Fruit fly (Drosophila melanogaster) whole organism, prepupa: ENCODE results near the gene CG2224.

ENCODE experiments used
- Blimp-1 ChIP-seq: fragments of 200-800 bp; sonication (Bioruptor generic); optimal IDR thresholded peaks from 3 replicates; lab custom pipeline; 2017; ENCODE audit warnings: missing biosample characterization, missing genetic modification characterization, mild to moderate bottlenecking, moderate library complexity, missing genetic modification reagents
- CG11294 ChIP-seq: fragments of 200-800 bp; sonication (Bioruptor generic); IDR thresholded peaks from 2 replicates; pipeline ENCODE4 v1.3.6; 2022; ENCODE audit warnings: missing biosample characterization, missing genetic modification characterization
- CG11762 ChIP-seq: fragments of 200-800 bp; sonication (Bioruptor generic); optimal IDR thresholded peaks from 3 replicates; lab custom pipeline; 2016; ENCODE audit warnings: missing biosample characterization, missing genetic modification characterization; ENCODE audit not compliant: insufficient read depth
- CG11902 ChIP-seq: fragments of 200-800 bp; sonication (Bioruptor generic); optimal IDR thresholded peaks from 3 replicates; lab custom pipeline; 2016; ENCODE audit warnings: missing biosample characterization, missing genetic modification characterization
- CG15336 ChIP-seq: fragments of 200-800 bp; sonication (Bioruptor generic); IDR thresholded peaks from 2 replicates; pipeline ENCODE4 v1.3.6; 2022; ENCODE audit warnings: missing biosample characterization, missing genetic modification characterization
- CG1621 ChIP-seq: fragments of 200-800 bp; sonication (Bioruptor generic); optimal IDR thresholded peaks from 3 replicates; lab custom pipeline; 2018; ENCODE audit warnings: missing biosample characterization, mild to moderate bottlenecking, missing genetic modification characterization
- CG31627 ChIP-seq: fragments of 200-800 bp; sonication (Bioruptor generic); optimal IDR thresholded peaks from 3 replicates; lab custom pipeline; 2016; ENCODE audit warnings: missing biosample characterization, missing genetic modification characterization
- CG32006 ChIP-seq: fragments of 200-800 bp; sonication (Bioruptor generic); optimal IDR thresholded peaks from 3 replicates; lab custom pipeline; 2017; ENCODE audit warnings: missing biosample characterization, mild to moderate bottlenecking, missing genetic modification characterization
- CG34406 ChIP-seq: fragments of 200-800 bp; sonication (Bioruptor generic); optimal IDR thresholded peaks from 3 replicates; lab custom pipeline; 2016; ENCODE audit warnings: missing biosample characterization, missing genetic modification characterization
- CG6163 ChIP-seq: fragments of 200-800 bp; sonication (Bioruptor generic); IDR thresholded peaks from 3 replicates; pipeline ENCODE4 v1.3.6; 2022; ENCODE audit warnings: missing biosample characterization, missing genetic modification characterization
- CG6276 ChIP-seq: fragments of 200-800 bp; sonication (Bioruptor generic); optimal IDR thresholded peaks from 2 replicates; lab custom pipeline; 2017; ENCODE audit warnings: missing biosample characterization, mild to moderate bottlenecking, missing genetic modification characterization
- CG6792 ChIP-seq: fragments of 200-800 bp; sonication (Bioruptor generic); optimal IDR thresholded peaks from 3 replicates; lab custom pipeline; 2016; ENCODE audit warnings: missing biosample characterization, missing genetic modification characterization
- CG6808 ChIP-seq: fragments of 200-800 bp; sonication (Bioruptor generic); optimal IDR thresholded peaks from 3 replicates; lab custom pipeline; 2017; ENCODE audit warnings: missing biosample characterization, missing genetic modification characterization, mild to moderate bottlenecking, moderate library complexity, missing genetic modification reagents
- CG6854 ChIP-seq: fragments of 200-800 bp; sonication (Bioruptor generic); optimal IDR thresholded peaks from 2 replicates; lab custom pipeline; 2017; ENCODE audit warnings: missing biosample characterization, mild to moderate bottlenecking, missing genetic modification characterization
- CG8319 ChIP-seq: fragments of 200-800 bp; sonication (Bioruptor generic); optimal IDR thresholded peaks from 3 replicates; lab custom pipeline; 2016; ENCODE audit warnings: missing biosample characterization, missing genetic modification characterization
- CG8632 ChIP-seq: fragments of 200-800 bp; sonication (Bioruptor generic); optimal IDR thresholded peaks from 3 replicates; lab custom pipeline; 2016; ENCODE audit warnings: missing biosample characterization, missing genetic modification characterization
- CG9139 ChIP-seq: fragments of 200-800 bp; sonication (Bioruptor generic); optimal IDR thresholded peaks from 3 replicates; lab custom pipeline; 2017; ENCODE audit warnings: missing biosample characterization, mild to moderate bottlenecking, missing genetic modification characterization
- Eip78C ChIP-seq: fragments of 200-800 bp; sonication (Bioruptor generic); peaks from one replicate; lab custom pipeline; 2016; ENCODE audit warnings: missing biosample characterization, missing genetic modification characterization
- Ets96B ChIP-seq: fragments of 200-800 bp; optimal IDR thresholded peaks from 2 replicates; lab custom pipeline; 2019; ENCODE audit warnings: missing biosample characterization, mild to moderate bottlenecking, missing genetic modification characterization, moderate library complexity
- Hr38 ChIP-seq: sonication (Bioruptor generic); optimal IDR thresholded peaks from 2 replicates; lab custom pipeline; 2016; ENCODE audit warnings: missing biosample characterization, missing genetic modification characterization
- Hr39 ChIP-seq: fragments of 200-800 bp; sonication (Bioruptor generic); optimal IDR thresholded peaks from 2 replicates; lab custom pipeline; 2016; ENCODE audit warnings: missing biosample characterization, missing genetic modification characterization
- Lpt ChIP-seq: fragments of 200-800 bp; sonication (Bioruptor generic); optimal IDR thresholded peaks from 3 replicates; lab custom pipeline; 2016; ENCODE audit warnings: missing biosample characterization, missing genetic modification characterization
- OdsH ChIP-seq: fragments of 200-800 bp; sonication (Bioruptor generic); optimal IDR thresholded peaks from 3 replicates; lab custom pipeline; 2016; ENCODE audit warnings: missing biosample characterization, missing genetic modification characterization
- Smox ChIP-seq: fragments of 200-800 bp; sonication (Bioruptor generic); optimal IDR thresholded peaks from 3 replicates; lab custom pipeline; 2016; ENCODE audit warnings: missing biosample characterization, missing genetic modification characterization
- Sox102F ChIP-seq: fragments of 200-800 bp; sonication (Bioruptor generic); optimal IDR thresholded peaks from 2 replicates; lab custom pipeline; 2016; ENCODE audit warnings: missing biosample characterization, mild to moderate bottlenecking, missing genetic modification characterization
- Sox14 ChIP-seq: fragments of 200-800 bp; sonication (Bioruptor generic); optimal IDR thresholded peaks from 3 replicates; lab custom pipeline; 2016; ENCODE audit warnings: missing biosample characterization, missing genetic modification characterization
- achi ChIP-seq: fragments of 200-800 bp; sonication (Bioruptor generic); optimal IDR thresholded peaks from 3 replicates; lab custom pipeline; 2016; ENCODE audit warnings: missing biosample characterization, missing genetic modification characterization
- dsx ChIP-seq: fragments of 200-800 bp; optimal IDR thresholded peaks from 3 replicates; lab custom pipeline; 2019; ENCODE audit warnings: missing biosample characterization, mild to moderate bottlenecking, missing genetic modification characterization, moderate library complexity; ENCODE audit not compliant: poor library complexity, severe bottlenecking
- eg ChIP-seq: fragments of 200-800 bp; sonication (Bioruptor generic); IDR thresholded peaks from 3 replicates; pipeline ENCODE4 v1.3.6; 2022; ENCODE audit warnings: missing biosample characterization, missing genetic modification characterization
- esn ChIP-seq: fragments of 200-800 bp; sonication (Bioruptor generic); optimal IDR thresholded peaks from 2 replicates; lab custom pipeline; 2016; ENCODE audit warnings: missing biosample characterization, mild to moderate bottlenecking, missing genetic modification characterization, moderate library complexity
- fd59A ChIP-seq: fragments of 200-800 bp; sonication (Bioruptor generic); optimal IDR thresholded peaks from 2 replicates; lab custom pipeline; 2017; ENCODE audit warnings: missing biosample characterization, mild to moderate bottlenecking, missing genetic modification characterization, missing genetic modification reagents
- fd85E ChIP-seq: fragments of 200-800 bp; sonication (Bioruptor generic); optimal IDR thresholded peaks from 3 replicates; lab custom pipeline; 2016; ENCODE audit warnings: missing biosample characterization, missing genetic modification characterization
- pdm3 ChIP-seq: fragments of 200-800 bp; sonication (Bioruptor generic); optimal IDR thresholded peaks from 3 replicates; lab custom pipeline; 2016; ENCODE audit warnings: missing biosample characterization, missing genetic modification characterization
- salr ChIP-seq, 2 experiments: fragments of 200-800 bp; sonication (Bioruptor generic); optimal IDR thresholded peaks; 3 replicates each; lab custom pipeline; 2016 to 2018; ENCODE audit warnings: missing biosample characterization in 2 of 2, missing genetic modification characterization in 2 of 2, mild to moderate bottlenecking in 1 of 2
- spab ChIP-seq: fragments of 200-800 bp; sonication (Bioruptor generic); optimal IDR thresholded peaks from 2 replicates; lab custom pipeline; 2017; ENCODE audit warnings: missing biosample characterization, mild to moderate bottlenecking, missing genetic modification characterization, missing genetic modification reagents
- svp ChIP-seq: fragments of 200-800 bp; sonication (Bioruptor generic); peaks from one replicate; lab custom pipeline; 2016; ENCODE audit warnings: missing biosample characterization, missing genetic modification characterization
- topi ChIP-seq: fragments of 200-800 bp; sonication (Bioruptor generic); optimal IDR thresholded peaks from 3 replicates; lab custom pipeline; 2016; ENCODE audit warnings: missing biosample characterization, missing genetic modification characterization
- vri ChIP-seq: fragments of 200-800 bp; sonication (Bioruptor generic); optimal IDR thresholded peaks from 3 replicates; lab custom pipeline; 2016; ENCODE audit warnings: missing biosample characterization, mild to moderate bottlenecking, missing genetic modification characterization

The CG2224 gene

DNA sequence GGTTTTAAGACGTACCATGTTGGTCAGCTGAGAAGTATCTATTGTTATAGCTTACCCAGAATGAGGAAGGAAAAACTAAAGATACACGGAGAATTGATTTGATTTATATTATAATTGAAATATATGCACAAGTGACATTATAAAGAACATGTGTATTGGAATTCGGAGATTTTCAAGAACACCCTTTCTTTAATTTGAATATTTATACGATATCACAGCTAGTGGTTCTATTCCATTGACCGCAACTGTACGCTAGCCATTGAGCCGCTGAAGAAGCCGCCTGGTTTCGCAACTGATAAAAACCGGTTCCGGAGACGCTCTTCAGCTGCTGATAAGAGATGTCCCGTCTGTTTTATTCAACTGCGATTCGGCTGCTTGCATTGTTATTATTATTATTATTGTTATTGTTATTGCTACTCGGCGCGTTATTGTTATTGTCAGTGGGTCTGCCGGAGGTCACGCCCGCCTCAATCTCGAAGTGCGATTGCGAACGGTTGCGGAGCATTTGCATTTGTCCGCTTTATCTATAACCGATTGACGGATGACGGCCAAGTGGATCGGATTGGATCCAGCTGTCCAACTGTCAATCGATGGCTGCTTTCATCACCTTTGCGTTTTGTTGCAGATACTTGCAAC, 2.6 kb upstream of the CG2224 start (continued):
- peak; percentile 45 for TF ChIP-seq Lpt
- peak; percentile 51 for TF ChIP-seq CG6792 (GFP tag; lab: Kevin White, UChicago)
- TF ChIP-seq Ets96B (tag; lab: Kevin White, UChicago), result peak; percentile 53
- TF ChIP-seq Sox102F (GFP tag; lab: Kevin White, UChicago), result peak; percentile 45
- peak; percentile 64 for TF ChIP-seq CG8632
- peak; percentile 24 for TF ChIP-seq CG11902
- TF ChIP-seq fd85E, result peak; percentile 26
- TF ChIP-seq achi, result peak; percentile 62
- TF ChIP-seq CG34406, result peak; percentile 57
- TF ChIP-seq Smox (GFP tag; lab: Kevin White, UChicago), result no peak
- peak; percentile 48 for TF ChIP-seq Sox14 (GFP tag; lab: Kevin White, UChicago)
- TF ChIP-seq spab (GFP tag; lab: Kevin White, UChicago), result peak; percentile 43
- peak; percentile 59 for TF ChIP-seq esn
- TF ChIP-seq fd59A (GFP tag; lab: Kevin White, UChicago), result peak; percentile 16
- peak; percentile 43 for TF ChIP-seq CG11762 (GFP tag; lab: Kevin White, UChicago)
- TF ChIP-seq topi (GFP tag; lab: Kevin White, UChicago), result peak; percentile 55
- TF ChIP-seq CG11294, result no peak
- TF ChIP-seq CG6808 (GFP tag; lab: Kevin White, UChicago), result peak; percentile 65
- TF ChIP-seq CG32006 (GFP tag; lab: Kevin White, UChicago), result peak; percentile 71
- TF ChIP-seq svp (GFP tag; lab: Kevin White, UChicago), result peak; percentile 98
- peak; percentile 61 for TF ChIP-seq OdsH (GFP tag; lab: Kevin White, UChicago)
- TF ChIP-seq CG1621 (tag; lab: Kevin White, UChicago), result peak; percentile 46
- peak; percentile 7 for TF ChIP-seq vri (GFP tag; lab: Kevin White, UChicago)
- peak; percentile 58 for TF ChIP-seq pdm3
- peak in 1 of 2 experiments; percentile 29 for TF ChIP-seq salr (GFP tag; optimal IDR thresholded peaks at IDR 0.05; lab: Kevin White, UChicago)

DNA sequence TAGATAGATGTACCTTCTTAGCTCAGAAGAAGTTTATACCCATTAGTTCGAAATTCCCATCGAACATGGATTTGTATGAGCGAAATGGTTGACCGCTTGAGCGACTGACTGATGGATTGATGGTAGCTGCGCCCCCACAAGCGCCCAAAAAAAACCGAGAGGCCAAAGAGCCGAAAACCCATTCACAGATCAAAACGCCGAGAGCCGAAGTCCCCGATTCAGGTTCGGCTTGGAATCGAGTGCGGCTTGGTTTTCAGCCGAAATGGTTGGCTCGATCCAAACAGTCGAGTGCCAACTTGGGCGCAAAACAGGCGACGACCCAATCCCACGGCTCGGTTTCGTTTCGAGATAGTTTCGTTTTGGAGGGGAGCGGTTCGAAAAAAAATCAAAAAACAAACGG, 1.1 kb upstream of the CG2224 start:
- TF ChIP-seq CG31627, result no peak
- no peak for TF ChIP-seq Hr38 (GFP tag; lab: Kevin White, UChicago)
- no peak for TF ChIP-seq CG6276 (GFP tag; lab: Kevin White, UChicago)
- TF ChIP-seq Hr39 (GFP tag; lab: Kevin White, UChicago), result no peak
- TF ChIP-seq CG11294, result no peak
- TF ChIP-seq CG6163 (GFP tag; lab: Robert Waterston, UW), result peak; percentile 41; the same call in 1 of the 3 replicates
- peak; percentile 50 for TF ChIP-seq svp (GFP tag; lab: Kevin White, UChicago)
- peak; percentile 26 for TF ChIP-seq Eip78C (GFP tag; lab: Kevin White, UChicago)
- TF ChIP-seq dsx (GFP tag; lab: Kevin White, UChicago), result no peak
- peak; percentile 18; the same call in 1 of the 2 replicates for TF ChIP-seq CG15336 (GFP tag; lab: Robert Waterston, UW)
- TF ChIP-seq eg (GFP tag; lab: Robert Waterston, UW), result peak; percentile 10; the same call in 1 of the 3 replicates
- peak; percentile 21 for TF ChIP-seq CG6854 (GFP tag; lab: Kevin White, UChicago)
- TF ChIP-seq CG6808 (GFP tag; lab: Kevin White, UChicago), result no peak

DNA sequence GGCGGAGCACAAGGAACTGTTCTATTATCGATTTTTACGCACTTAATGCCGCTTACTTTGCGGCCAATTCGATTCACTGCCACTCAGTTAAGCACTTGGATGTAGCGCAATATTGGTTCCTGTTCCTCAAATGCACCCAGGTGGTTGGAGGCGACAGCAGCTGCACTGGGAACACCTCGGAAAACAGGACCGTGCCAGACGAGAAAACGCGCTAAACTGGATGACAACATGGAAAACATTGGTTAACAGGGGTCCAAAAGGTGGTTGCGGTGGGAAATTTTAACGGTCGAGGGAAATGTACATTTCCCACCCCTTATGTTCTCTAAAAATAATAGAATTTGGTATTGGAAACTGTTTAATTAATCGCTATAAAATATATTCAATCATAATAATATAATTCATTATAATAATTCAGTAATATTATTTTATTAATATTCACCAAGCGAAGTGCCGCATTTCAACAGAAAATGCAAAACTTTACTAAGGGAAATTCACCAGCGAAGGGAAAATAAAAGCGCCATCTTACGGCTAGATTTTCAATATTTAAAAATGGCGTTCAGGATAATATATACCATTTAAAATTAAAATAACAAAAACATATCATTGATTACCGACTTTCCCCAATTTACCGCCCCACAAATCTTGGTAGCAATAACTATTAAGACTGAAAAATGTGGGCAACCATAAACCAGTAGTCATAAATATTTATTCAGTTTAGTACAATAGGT, 3.1 kb downstream of the CG2224 start, which contains the start of gene aralar1:
aralar1 (minus strand) TSS at position 51 of the 728 bp plus-strand sequence.
- no peak for TF ChIP-seq CG8319 (GFP tag; lab: Kevin White, UChicago)
- no peak for TF ChIP-seq CG9139 (GFP tag; lab: Kevin White, UChicago)
- TF ChIP-seq esn, result no peak
- no peak for TF ChIP-seq Blimp-1 (GFP tag; lab: Kevin White, UChicago)
- no peak for TF ChIP-seq OdsH (GFP tag; lab: Kevin White, UChicago)
- no peak for TF ChIP-seq CG6163 (GFP tag; lab: Robert Waterston, UW)
